Worm (Caenorhabditis elegans) whole organism, L2 larva: Measurements from ENCODE around the gene C09G9.1.

Source experiments
- C34F6.9 ChIP-seq: fragments of 150-350 bp; optimal IDR thresholded peaks from 2 replicates; lab custom pipeline; 2014; ENCODE audit warnings: missing biosample characterization, missing genetic modification characterization
- F13H6.1 ChIP-seq: sonication (generic microtip); optimal IDR thresholded peaks from 2 replicates; lab custom pipeline; 2016; ENCODE audit warnings: missing genetic modification characterization, missing compliant biosample characterization
- R02D3.7 ChIP-seq: fragments of 150-350 bp; optimal IDR thresholded peaks from 2 replicates; lab custom pipeline; 2014; ENCODE audit warnings: missing biosample characterization, missing genetic modification characterization
- Y55F3AM.14 ChIP-seq: fragments of 200-800 bp; sonication (Bioruptor generic); optimal IDR thresholded peaks from 2 replicates; lab custom pipeline; 2018; ENCODE audit warnings: mild to moderate bottlenecking, missing genetic modification characterization, missing compliant biosample characterization
- ZK546.5 ChIP-seq: sonication (generic microtip); optimal IDR thresholded peaks from 2 replicates; lab custom pipeline; 2017; ENCODE audit warnings: missing biosample characterization, missing genetic modification characterization
- alr-1 ChIP-seq: fragments of 150-350 bp; optimal IDR thresholded peaks from 2 replicates; lab custom pipeline; 2014; ENCODE audit warnings: missing biosample characterization, missing genetic modification characterization
- aly-2 ChIP-seq: fragments of 150-350 bp; optimal IDR thresholded peaks from 2 replicates; lab custom pipeline; 2014; ENCODE audit warnings: missing biosample characterization, missing genetic modification characterization
- ama-1 ChIP-seq: fragments of 150-350 bp; optimal IDR thresholded peaks from 2 replicates; lab custom pipeline; 2018; ENCODE audit warnings: inconsistent platforms
- blmp-1 ChIP-seq: sonication (generic microtip); optimal IDR thresholded peaks from 2 replicates; lab custom pipeline; 2017; ENCODE audit warnings: missing genetic modification characterization, mild to moderate bottlenecking, missing compliant biosample characterization, antibody characterized with exemption, moderate library complexity; ENCODE audit not compliant: insufficient read depth
- ceh-16 ChIP-seq: fragments of 150-350 bp; optimal IDR thresholded peaks from 2 replicates; lab custom pipeline; 2014; ENCODE audit warnings: missing biosample characterization, missing genetic modification characterization
- ceh-82 ChIP-seq: fragments of 150-350 bp; optimal IDR thresholded peaks from 2 replicates; lab custom pipeline; 2014; ENCODE audit warnings: missing biosample characterization, missing genetic modification characterization
- crh-2 ChIP-seq: sonication (generic microtip); optimal IDR thresholded peaks from 2 replicates; lab custom pipeline; 2017; ENCODE audit warnings: missing biosample characterization, missing genetic modification characterization
- dmd-4 ChIP-seq: sonication (generic microtip); optimal IDR thresholded peaks from 2 replicates; lab custom pipeline; 2017; ENCODE audit warnings: missing biosample characterization, missing genetic modification characterization
- elt-1 ChIP-seq: fragments of 150-350 bp; optimal IDR thresholded peaks from 2 replicates; lab custom pipeline; 2014; ENCODE audit warnings: missing biosample characterization, missing genetic modification characterization
- elt-3 ChIP-seq: sonication (generic microtip); optimal IDR thresholded peaks from 2 replicates; lab custom pipeline; 2017; ENCODE audit warnings: missing biosample characterization, missing genetic modification characterization
- fos-1 ChIP-seq: fragments of 150-350 bp; optimal IDR thresholded peaks from 2 replicates; lab custom pipeline; 2014; ENCODE audit warnings: missing biosample characterization, missing genetic modification characterization
- gmeb-1 ChIP-seq: fragments of 150-350 bp; optimal IDR thresholded peaks from 2 replicates; lab custom pipeline; 2014; ENCODE audit warnings: missing biosample characterization, missing genetic modification characterization
- lin-11 ChIP-seq: fragments of 150-350 bp; sonication (generic microtip); optimal IDR thresholded peaks from 2 replicates; lab custom pipeline; 2014; ENCODE audit warnings: missing biosample characterization, missing genetic modification characterization, inconsistent platforms, mixed read lengths
- lin-13 ChIP-seq: fragments of 150-350 bp; optimal IDR thresholded peaks from 2 replicates; lab custom pipeline; 2014; ENCODE audit warnings: missing biosample characterization, missing genetic modification reagents, missing genetic modification characterization
- lin-39 ChIP-seq: fragments of 150-350 bp; optimal IDR thresholded peaks from 2 replicates; lab custom pipeline; 2014; ENCODE audit warnings: missing biosample characterization, missing genetic modification reagents, missing genetic modification characterization
- lsy-2 ChIP-seq, 2 experiments: fragments of 150-350 bp in 1 of 2; sonication (generic microtip) in 1 of 2; optimal IDR thresholded peaks; 2 replicates each; lab custom pipeline; 2014 to 2017; ENCODE audit warnings: missing biosample characterization in 2 of 2, missing genetic modification characterization in 2 of 2
- mab-5 ChIP-seq: fragments of 150-350 bp; optimal IDR thresholded peaks from 2 replicates; lab custom pipeline; 2014; ENCODE audit warnings: missing biosample characterization, missing genetic modification characterization
- mbf-1 ChIP-seq: sonication (generic microtip); optimal IDR thresholded peaks from 2 replicates; lab custom pipeline; 2017; ENCODE audit warnings: missing biosample characterization, missing genetic modification characterization
- nhr-10 ChIP-seq: sonication (generic microtip); optimal IDR thresholded peaks from 2 replicates; lab custom pipeline; 2017; ENCODE audit warnings: missing biosample characterization, missing genetic modification characterization
- nhr-11 ChIP-seq: fragments of 150-350 bp; optimal IDR thresholded peaks from 2 replicates; lab custom pipeline; 2014; ENCODE audit warnings: missing biosample characterization, missing genetic modification characterization
- nhr-12 ChIP-seq: fragments of 150-350 bp; optimal IDR thresholded peaks from 2 replicates; lab custom pipeline; 2014; ENCODE audit warnings: missing biosample characterization, missing genetic modification characterization
- nhr-129 ChIP-seq: fragments of 150-350 bp; optimal IDR thresholded peaks from 2 replicates; lab custom pipeline; 2014; ENCODE audit warnings: missing biosample characterization, missing genetic modification characterization
- nhr-21 ChIP-seq: fragments of 150-350 bp; optimal IDR thresholded peaks from 2 replicates; lab custom pipeline; 2014; ENCODE audit warnings: missing biosample characterization, missing genetic modification characterization
- nhr-23 ChIP-seq: fragments of 150-350 bp; optimal IDR thresholded peaks from 2 replicates; lab custom pipeline; 2014; ENCODE audit warnings: missing biosample characterization, missing genetic modification reagents, missing genetic modification characterization
- nhr-237 ChIP-seq: fragments of 150-350 bp; optimal IDR thresholded peaks from 2 replicates; lab custom pipeline; 2014; ENCODE audit warnings: missing biosample characterization, missing genetic modification characterization
- nhr-25 ChIP-seq: fragments of 150-350 bp; sonication (generic microtip); optimal IDR thresholded peaks from 3 replicates; lab custom pipeline; 2014; ENCODE audit warnings: missing biosample characterization, missing genetic modification characterization
- nhr-6 ChIP-seq: fragments of 150-350 bp; optimal IDR thresholded peaks from 2 replicates; lab custom pipeline; 2014; ENCODE audit warnings: missing biosample characterization, missing genetic modification characterization
- nhr-77 ChIP-seq: fragments of 150-350 bp; optimal IDR thresholded peaks from 2 replicates; lab custom pipeline; 2014; ENCODE audit warnings: missing biosample characterization, missing genetic modification characterization
- peb-1 ChIP-seq: fragments of 150-350 bp; optimal IDR thresholded peaks from 2 replicates; lab custom pipeline; 2014; ENCODE audit warnings: missing biosample characterization, missing genetic modification characterization
- sem-4 ChIP-seq: fragments of 150-350 bp; optimal IDR thresholded peaks from 2 replicates; lab custom pipeline; 2014; ENCODE audit warnings: missing biosample characterization, missing genetic modification reagents, missing genetic modification characterization
- skn-1 ChIP-seq: sonication (generic microtip); optimal IDR thresholded peaks from 2 replicates; lab custom pipeline; 2017; ENCODE audit warnings: missing biosample characterization, missing genetic modification characterization
- sma-3 ChIP-seq: sonication (generic microtip); optimal IDR thresholded peaks from 2 replicates; lab custom pipeline; 2016; ENCODE audit warnings: missing genetic modification reagents, missing genetic modification characterization, missing compliant biosample characterization
- sma-9 ChIP-seq, 2 experiments: fragments of 150-350 bp in 1 of 2; sonication (generic microtip) in 1 of 2; optimal IDR thresholded peaks; 2 replicates each; lab custom pipeline; 2014 to 2016; ENCODE audit warnings: missing genetic modification characterization in 2 of 2, mild to moderate bottlenecking in 1 of 2, missing biosample characterization in 1 of 2, missing compliant biosample characterization in 1 of 2, missing genetic modification reagents in 1 of 2, moderate library complexity in 1 of 2
- snpc-4 ChIP-seq: fragments of 150-350 bp; optimal IDR thresholded peaks from 2 replicates; lab custom pipeline; 2014; ENCODE audit warnings: missing biosample characterization, missing genetic modification characterization
- unc-39 ChIP-seq: fragments of 150-350 bp; optimal IDR thresholded peaks from 2 replicates; lab custom pipeline; 2014; ENCODE audit warnings: missing biosample characterization, missing genetic modification characterization
- unc-55 ChIP-seq: fragments of 150-350 bp; sonication (generic microtip); optimal IDR thresholded peaks from 3 replicates; lab custom pipeline; 2014; ENCODE audit warnings: missing biosample characterization, missing genetic modification reagents, missing genetic modification characterization
- unc-62 ChIP-seq: fragments of 150-350 bp; optimal IDR thresholded peaks from 2 replicates; lab custom pipeline; 2014; ENCODE audit warnings: missing biosample characterization, missing genetic modification reagents, missing genetic modification characterization
- zag-1 ChIP-seq: fragments of 150-350 bp; optimal IDR thresholded peaks from 2 replicates; lab custom pipeline; 2014; ENCODE audit warnings: missing biosample characterization, missing genetic modification characterization
- ztf-1 ChIP-seq: fragments of 200-800 bp; sonication (Bioruptor generic); conservative IDR thresholded peaks from 2 replicates; pipeline ENCODE4 v1.3.6; 2022; ENCODE audit warnings: missing genetic modification characterization, missing compliant biosample characterization
- ztf-11 ChIP-seq: sonication (generic microtip); optimal IDR thresholded peaks from 2 replicates; lab custom pipeline; 2017; ENCODE audit warnings: missing biosample characterization, missing genetic modification characterization
- ztf-4 ChIP-seq: fragments of 150-350 bp; optimal IDR thresholded peaks from 2 replicates; lab custom pipeline; 2014; ENCODE audit warnings: missing biosample characterization, missing genetic modification characterization

The C09G9.1 gene

DNA sequence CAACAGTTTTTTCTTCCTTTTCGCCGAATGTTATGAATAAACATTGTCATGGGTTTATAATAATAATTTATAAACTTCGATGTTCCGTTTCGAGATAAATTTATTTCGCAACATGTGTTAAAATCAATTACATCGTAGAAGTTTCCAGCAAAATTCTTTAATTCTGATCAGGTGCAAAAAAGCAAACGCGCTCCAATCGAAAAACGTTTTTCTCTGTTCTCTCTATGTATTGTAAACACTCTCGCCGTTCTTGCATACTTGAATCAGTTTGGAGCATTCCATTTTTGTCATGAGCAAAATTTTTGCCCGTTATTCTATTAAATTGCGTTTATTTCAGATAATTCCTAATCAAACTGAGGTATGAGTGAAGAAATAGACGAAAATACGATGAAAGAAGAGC, 28.5 kb upstream of the C09G9.1 start, which contains the start of gene rad-54.L2 (continued):
- TF ChIP-seq ceh-82 (no peak), nhr-237 (tag; lab: Kevin White, UChicago) (no peak), zag-1 (tag; lab: Kevin White, UChicago) (no peak), ama-1 (lab: Kevin White, UChicago) (no peak), nhr-6 (tag; lab: Kevin White, UChicago) (no peak), nhr-21 (tag; lab: Kevin White, UChicago) (no peak), snpc-4 (tag; lab: Kevin White, UChicago) (peak; percentile 52), lin-39 (no peak), nhr-25 (tag; lab: Kevin White, UChicago) (peak; percentile 61), nhr-10 (peak; percentile 39), ztf-4 (tag; lab: Kevin White, UChicago) (no peak), elt-1 (tag; lab: Kevin White, UChicago) (no peak), mab-5 (tag; lab: Kevin White, UChicago) (no peak), ceh-16 (tag; lab: Kevin White, UChicago) (no peak), unc-39 (tag; lab: Kevin White, UChicago) (no peak), C34F6.9 (tag; lab: Kevin White, UChicago) (peak; percentile 96), mbf-1 (no peak), fos-1 (peak; percentile 63), lin-11 (tag; lab: Kevin White, UChicago) (no peak)
- TF ChIP-seq, all 48 proteins: peak for 13

ce11 chrIV:8892558-8892957, 27.3 kb upstream of the C09G9.1 start, which contains the start of gene C27B7.2:
Gene C27B7.2 (plus strand): TSS chrIV:8892858.
- TF ChIP-seq alr-1 (tag; lab: Kevin White, UChicago) = no peak
- no peak for TF ChIP-seq ztf-1 (GFP tag; lab: Robert Waterston, UW)
- TF ChIP-seq elt-3 = no peak
- no peak for TF ChIP-seq nhr-12 (tag; lab: Kevin White, UChicago)
- TF ChIP-seq sma-3 (GFP tag; lab: Kevin White, UChicago) = no peak
- no peak for TF ChIP-seq zag-1 (tag; lab: Kevin White, UChicago)

DNA sequence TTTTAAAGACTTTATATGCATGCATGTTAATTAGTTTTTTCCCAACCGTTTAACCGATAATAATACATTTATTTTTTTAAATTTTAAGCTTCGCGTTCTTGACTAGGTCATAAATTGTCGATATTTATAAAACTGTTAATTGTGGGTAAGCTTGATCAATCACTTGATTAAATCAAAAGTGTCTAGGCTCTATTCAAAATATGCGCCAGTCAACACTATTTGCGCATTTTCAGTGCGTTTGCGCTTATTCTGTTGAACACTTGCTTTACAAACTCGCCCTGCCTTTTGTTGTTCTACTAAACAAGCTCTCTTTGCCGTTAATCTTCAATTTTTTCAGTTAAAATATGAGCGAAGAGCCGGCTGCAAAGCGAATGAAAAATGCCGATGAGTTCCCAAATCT, 25.8 kb upstream of the C09G9.1 start, which contains the start of gene spr-2:
Gene spr-2, plus strand, starts transcription at position 332 of the 400 bp plus-strand sequence.
- TF ChIP-seq nhr-10 (peak; percentile 32), nhr-25 (tag; lab: Kevin White, UChicago) (peak; percentile 71), unc-55 (GFP tag; lab: Kevin White, UChicago) (peak; percentile 90), unc-39 (tag; lab: Kevin White, UChicago) (no peak), crh-2 (tag; lab: Kevin White, UChicago) (peak; percentile 80), mbf-1 (no peak), nhr-77 (tag; lab: Kevin White, UChicago) (no peak), ztf-1 (GFP tag; lab: Robert Waterston, UW) (no peak), mab-5 (tag; lab: Kevin White, UChicago) (peak; percentile 20), F13H6.1 (peak; percentile 67), sma-9 (GFP tag; optimal IDR thresholded peaks at IDR 0.05; lab: Kevin White, UChicago) (peak; percentile 75), sma-9 (tag; optimal IDR thresholded peaks at IDR 0.05; lab: Kevin White, UChicago) (no peak), ZK546.5 (tag; lab: Kevin White, UChicago) (no peak), elt-3 (no peak), lsy-2 (tag; optimal IDR thresholded peaks at IDR 0.05; lab: Kevin White, UChicago) (peak; percentile 60 to 90), gmeb-1 (peak; percentile 89), dmd-4 (no peak), nhr-12 (tag; lab: Kevin White, UChicago) (no peak), nhr-129 (tag; lab: Kevin White, UChicago) (peak; percentile 72), lin-13 (GFP tag; lab: Kevin White, UChicago) (peak; percentile 72), snpc-4 (tag; lab: Kevin White, UChicago) (peak; percentile 25), unc-62 (no peak), C34F6.9 (tag; lab: Kevin White, UChicago) (peak; percentile 91), R02D3.7 (tag; lab: Kevin White, UChicago) (no peak), alr-1 (tag; lab: Kevin White, UChicago) (no peak), sma-3 (GFP tag; lab: Kevin White, UChicago) (peak; percentile 70), nhr-11 (no peak), nhr-237 (tag; lab: Kevin White, UChicago) (no peak), nhr-21 (tag; lab: Kevin White, UChicago) (peak; percentile 56), ceh-16 (tag; lab: Kevin White, UChicago) (no peak), elt-1 (tag; lab: Kevin White, UChicago) (no peak), Y55F3AM.14 (GFP tag; lab: Kevin White, UChicago) (no peak), skn-1 (tag; lab: Kevin White, UChicago) (no peak), ceh-82 (no peak), ztf-4 (tag; lab: Kevin White, UChicago) (peak; percentile 4), lin-11 (tag; lab: Kevin White, UChicago) (peak; percentile 38), sem-4 (peak; percentile 56), lin-39 (no peak), blmp-1 (tag; lab: Kevin White, UChicago) (no peak), nhr-6 (tag; lab: Kevin White, UChicago) (peak; percentile 62), aly-2 (tag; lab: Kevin White, UChicago) (no peak), ztf-11 (tag; lab: Kevin White, UChicago) (no peak), nhr-23 (tag; lab: Kevin White, UChicago) (no peak), peb-1 (tag; lab: Kevin White, UChicago) (no peak), zag-1 (tag; lab: Kevin White, UChicago) (no peak), fos-1 (peak; percentile 40), ama-1 (lab: Kevin White, UChicago) (no peak)
